Worm (Caenorhabditis elegans) whole organism, young adult: ENCODE results near the gene anmt-2.
"Not testable (repeated sequence)": the region's sequence is repeated elsewhere in the genome, so short reads cannot be mapped to it uniquely, and the experiment has no call there.

ENCODE experiments used
- ama-1 ChIP-seq, 3 experiments: fragments of 150-350 bp in 1 of 3; sonication (generic microtip) in 2 of 3; optimal IDR thresholded peaks; 2 replicates each; lab custom pipeline; 2014 to 2018; ENCODE audit warnings: missing biosample characterization in 2 of 3, missing genetic modification characterization in 2 of 3, missing genetic modification reagents in 2 of 3
- unc-130 ChIP-seq: sonication (generic microtip); optimal IDR thresholded peaks from 2 replicates; lab custom pipeline; 2016; ENCODE audit warnings: missing genetic modification reagents, missing genetic modification characterization, missing compliant biosample characterization

DNA sequence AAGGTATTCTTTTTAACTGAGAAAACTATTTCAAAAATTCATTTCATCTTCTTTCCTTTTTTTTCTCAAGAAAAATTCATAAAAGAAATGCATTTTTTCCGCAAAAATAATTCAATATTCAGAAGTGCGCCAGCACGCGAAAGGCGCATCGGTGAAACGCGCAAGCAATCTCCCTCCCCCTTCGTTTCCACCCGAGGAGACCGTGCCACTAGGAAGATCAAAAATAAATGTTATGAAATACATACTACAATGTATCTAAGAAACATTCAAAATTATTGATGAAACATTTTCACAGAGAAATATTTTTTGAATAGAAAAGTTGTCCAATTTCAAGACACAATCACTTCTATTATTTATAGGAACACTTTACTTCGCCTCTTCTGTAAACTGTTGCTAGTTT, 30.5 kb upstream of the anmt-2 start:
- not testable (repeated sequence) for TF ChIP-seq unc-130 (GFP tag; lab: Kevin White, UChicago); ama-1 (optimal IDR thresholded peaks at IDR 0.05; lab: Kevin White, UChicago); ama-1 (GFP tag; optimal IDR thresholded peaks at IDR 0.05; lab: Kevin White, UChicago)
